Worm (Caenorhabditis elegans) whole organism, L3 larva: ENCODE measurements around the gene cpg-2.

ENCODE experiments used
- ceh-82 ChIP-seq: fragments of 150-350 bp; optimal IDR thresholded peaks from 2 replicates; lab custom pipeline; 2014; ENCODE audit warnings: missing biosample characterization, missing genetic modification characterization
- mdl-1 ChIP-seq: fragments of 150-350 bp; optimal IDR thresholded peaks from 2 replicates; lab custom pipeline; 2014; ENCODE audit warnings: missing biosample characterization, missing genetic modification characterization
- nhr-28 ChIP-seq: fragments of 150-350 bp; optimal IDR thresholded peaks from 2 replicates; lab custom pipeline; 2014; ENCODE audit warnings: missing biosample characterization, missing genetic modification characterization
- unc-39 ChIP-seq: sonication (generic microtip); optimal IDR thresholded peaks from 4 replicates; lab custom pipeline; 2017; ENCODE audit warnings: missing biosample characterization, missing genetic modification characterization

- no peak for TF ChIP-seq mdl-1 (tag; lab: Kevin White, UChicago)
- TF ChIP-seq unc-39 (tag; lab: Kevin White, UChicago), result no peak
- TF ChIP-seq ceh-82 (tag; lab: Kevin White, UChicago), result no peak
- TF ChIP-seq nhr-28 (tag; lab: Kevin White, UChicago), result no peak
These were observed 16.6 kb downstream of the cpg-2 start for ce11 chrIII:7087180-7087579.
